Worm (Caenorhabditis elegans): ENCODE data around the gene bigr-1.
A peak's percentile ranks its signal among the peaks of the same experiment; 100 is the strongest.

bigr-1 gene

DNA sequence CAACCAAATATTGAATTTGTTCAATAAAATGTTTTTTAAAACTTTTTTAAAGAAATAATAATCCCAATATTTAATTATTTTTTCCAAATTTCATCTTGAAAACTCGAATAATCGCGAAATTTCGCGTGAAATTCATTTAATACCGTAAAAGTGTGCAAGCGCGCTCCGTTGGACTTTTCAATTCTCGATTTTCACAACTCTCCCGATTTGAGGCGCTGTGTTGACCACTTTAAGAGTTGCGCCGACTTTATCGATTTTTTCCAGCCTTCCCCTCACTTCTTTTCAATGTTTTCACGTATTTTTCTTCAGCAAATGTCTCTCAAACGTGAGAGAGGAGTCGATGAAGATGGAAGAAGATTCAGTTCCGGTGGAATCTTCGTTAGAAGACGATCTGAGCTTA, 11.0 kb upstream of the bigr-1 start:
- TF ChIP-seq mcd-1 (GFP tag; IDR thresholded peaks at IDR 0.05): peak; percentile 65

DNA sequence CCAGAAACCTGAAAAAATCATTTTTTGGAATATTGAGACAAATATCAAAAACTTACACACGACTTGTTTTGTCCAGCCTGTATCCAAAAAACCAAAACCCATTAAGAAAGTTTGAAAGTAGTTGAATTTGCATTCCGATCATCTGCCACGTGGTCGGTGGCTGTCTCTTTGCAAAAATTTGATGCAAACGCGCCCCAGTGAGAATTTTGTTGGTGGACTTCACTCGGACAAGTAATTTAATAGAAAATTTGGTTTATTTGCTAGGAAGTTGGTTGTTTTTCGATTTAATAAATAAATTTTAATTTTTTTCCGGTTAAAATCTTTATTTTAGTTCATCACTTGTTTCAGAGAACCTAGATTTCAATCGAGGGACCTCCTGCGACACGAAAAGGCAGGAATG, 6.1 kb upstream of the bigr-1 start:
- TF ChIP-seq let-607 (tag; optimal IDR thresholded peaks at IDR 0.05) (peak in 1 of 2 experiments; percentile 74), mcd-1 (GFP tag; IDR thresholded peaks at IDR 0.05) (peak; percentile 59), xnd-1 (tag; optimal IDR thresholded peaks at IDR 0.05) (no peak), ceh-91 (GFP tag; IDR thresholded peaks at IDR 0.05) (no peak), nfya-2 (GFP tag; IDR thresholded peaks at IDR 0.05) (no peak)

DNA sequence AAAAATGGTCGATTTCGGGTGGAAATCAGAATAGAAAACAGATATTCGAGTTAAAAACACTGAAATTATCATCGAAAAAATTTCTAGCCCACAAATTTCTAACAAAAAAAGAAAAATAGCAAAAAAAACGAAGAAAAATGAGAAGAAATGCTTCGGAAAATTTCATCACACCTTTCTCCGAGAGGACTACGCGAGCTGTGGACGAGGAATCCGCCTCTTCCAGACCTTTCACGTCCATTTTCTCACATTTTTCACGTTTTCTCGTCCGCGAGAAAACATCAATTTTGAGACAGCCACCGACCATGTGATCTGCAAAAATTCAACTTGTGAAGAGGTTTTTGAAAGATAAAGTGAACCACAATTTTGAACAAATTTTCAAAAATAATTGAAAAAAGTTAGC, 5.0 kb upstream of the bigr-1 start:
- TF ChIP-seq rec-8 (tag; optimal IDR thresholded peaks at IDR 0.05) (no peak), cebp-1 (GFP tag; IDR thresholded peaks at IDR 0.05) (peak; percentile 53; the same call in 1 of the 2 replicates), cebp-1 (tag; optimal IDR thresholded peaks at IDR 0.05) (peak; percentile 69), B0019.2 (GFP tag; conservative IDR thresholded peaks at IDR 0.05) (no peak), rpc-1 (optimal IDR thresholded peaks at IDR 0.05) (no peak), rpc-1 (tag; optimal IDR thresholded peaks at IDR 0.05) (no peak), mcd-1 (GFP tag; IDR thresholded peaks at IDR 0.05) (peak; percentile 36; the same call in 1 of the 2 replicates), K11D2.4 (GFP tag; IDR thresholded peaks at IDR 0.05) (0 out of 2 replicates have a peak, but pooled peaks have one; percentile 18), ekl-4 (GFP tag; IDR thresholded peaks at IDR 0.05) (no peak), ccch-3 (GFP tag; optimal IDR thresholded peaks at IDR 0.05) (no peak), D2030.7 (GFP tag; IDR thresholded peaks at IDR 0.05) (no peak), madf-10 (tag; optimal IDR thresholded peaks at IDR 0.05) (no peak), xnd-1 (tag; optimal IDR thresholded peaks at IDR 0.05) (no peak), unc-62 (GFP tag; optimal IDR thresholded peaks at IDR 0.05) (no peak), B0261.1 (tag; optimal IDR thresholded peaks at IDR 0.05) (no peak), nhr-27 (tag; optimal IDR thresholded peaks at IDR 0.05) (no peak), F23B12.7 (tag; optimal IDR thresholded peaks at IDR 0.05; ENCODE audit: insufficient read depth) (no peak), F22D6.2 (tag; optimal IDR thresholded peaks at IDR 0.05) (no peak), tbp1 (GFP tag; optimal IDR thresholded peaks at IDR 0.05) (no peak), F33H1.4 (GFP tag; IDR thresholded peaks at IDR 0.05) (no peak), F37B4.10 (GFP tag; IDR thresholded peaks at IDR 0.05) (no peak), F49E8.2 (tag; optimal IDR thresholded peaks at IDR 0.05; ENCODE audit: insufficient read depth) (no peak), nhr-80 (tag; optimal IDR thresholded peaks at IDR 0.05) (no peak)

DNA sequence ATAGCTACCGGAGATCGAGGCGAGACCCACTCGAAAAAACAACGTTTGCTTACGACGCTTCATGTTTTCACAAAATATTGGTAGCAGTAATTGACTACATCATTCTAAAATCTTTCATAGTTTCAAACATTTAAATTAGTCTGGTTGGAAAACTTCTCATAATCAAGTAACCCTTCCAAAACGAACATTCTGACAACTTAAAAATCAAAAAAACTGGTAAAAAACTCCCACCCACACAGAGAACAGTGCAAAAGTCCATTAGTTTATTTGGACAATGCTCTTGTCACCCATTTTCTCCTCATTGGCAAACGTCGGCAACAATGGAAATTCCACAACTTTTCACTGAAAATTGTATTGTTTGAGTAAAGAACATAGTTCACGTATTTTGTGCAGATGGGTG, 4.1 kb upstream of the bigr-1 start, which contains the start of gene F37H8.6:
TSS of gene F37H8.6 (minus strand) at position 101 of the 400 bp plus-strand sequence.
- TF ChIP-seq ceh-91 (GFP tag; IDR thresholded peaks at IDR 0.05) (no peak), ztf-25 (GFP tag; IDR thresholded peaks at IDR 0.05) (no peak), ztf-18 (tag; optimal IDR thresholded peaks at IDR 0.05) (no peak)

DNA sequence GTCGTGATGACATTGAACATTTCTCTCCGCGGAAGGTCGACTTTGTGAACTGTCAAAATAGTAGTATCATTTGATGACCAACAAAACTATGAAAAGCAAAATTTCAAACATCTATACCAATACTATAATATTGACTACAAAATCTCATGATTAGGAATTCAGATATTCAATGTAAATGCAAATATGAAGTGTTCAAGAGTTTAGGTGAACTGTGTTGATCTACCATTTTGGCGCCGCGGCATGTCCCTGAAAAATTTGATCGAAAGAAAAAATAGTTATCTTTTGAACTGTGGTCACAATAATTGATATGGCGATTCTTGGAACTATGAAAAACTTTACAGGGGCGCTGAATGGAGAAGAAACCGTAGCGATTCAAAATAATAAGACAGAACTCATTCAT, 2.7 kb upstream of the bigr-1 start:
- no peak for TF ChIP-seq cebp-2 (GFP tag; IDR thresholded peaks at IDR 0.05)
- no peak for TF ChIP-seq zfh-2 (GFP tag; conservative IDR thresholded peaks at IDR 0.05)
- TF ChIP-seq tbp1 (GFP tag; optimal IDR thresholded peaks at IDR 0.05): no peak
- no peak for TF ChIP-seq nhr-27 (tag; optimal IDR thresholded peaks at IDR 0.05)

DNA sequence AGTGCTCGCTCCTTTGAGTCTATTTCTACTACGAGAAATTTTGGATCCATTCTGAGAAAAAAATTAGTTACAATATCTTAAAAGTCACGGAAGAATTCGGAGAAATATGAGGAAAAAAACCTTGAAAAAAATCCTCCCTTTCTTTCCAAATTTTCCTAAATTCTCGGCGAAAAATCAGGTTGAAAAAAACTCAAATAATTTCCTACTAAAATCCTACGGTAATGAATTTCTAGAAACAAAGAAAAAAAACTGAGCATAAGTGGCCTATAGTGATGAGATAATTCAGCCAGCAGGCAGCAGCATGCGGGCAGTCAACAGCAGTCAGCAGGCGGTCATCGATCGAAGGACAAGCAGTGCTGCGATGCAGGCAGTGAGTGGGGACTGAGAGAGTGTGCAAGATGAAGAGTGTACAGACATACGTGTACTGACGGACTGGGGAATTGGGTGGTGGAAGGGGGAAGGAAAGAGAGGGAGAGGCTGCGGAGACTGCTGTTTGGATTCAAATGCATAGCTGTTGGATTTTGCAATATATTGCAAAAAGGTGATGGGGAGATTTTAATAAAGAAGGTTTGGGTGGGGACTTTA, 3.4 kb downstream of the bigr-1 start, which contains the start of gene lir-3:
TSS of gene lir-3 (minus strand) at position 51 of the 585 bp plus-strand sequence.
- TF ChIP-seq F33H1.4 (GFP tag; IDR thresholded peaks at IDR 0.05) (no peak), zfh-2 (GFP tag; conservative IDR thresholded peaks at IDR 0.05) (peak; percentile 78), lin-40 (tag; optimal IDR thresholded peaks at IDR 0.05) (no peak), ZK185.1 (tag; optimal IDR thresholded peaks at IDR 0.05; ENCODE audit: poor library complexity, severe bottlenecking) (peak; percentile 43), B0261.1 (tag; optimal IDR thresholded peaks at IDR 0.05) (no peak), Y67H2A.10 (GFP tag; conservative IDR thresholded peaks at IDR 0.05) (no peak), xnd-1 (tag; optimal IDR thresholded peaks at IDR 0.05) (no peak), F37B4.10 (GFP tag; IDR thresholded peaks at IDR 0.05) (no peak), madf-10 (tag; optimal IDR thresholded peaks at IDR 0.05) (no peak), F55B11.4 (tag; optimal IDR thresholded peaks at IDR 0.05; ENCODE audit: borderline replicate concordance, insufficient read depth) (no peak), snpc-4 (GFP tag; optimal IDR thresholded peaks at IDR 0.05) (no peak), snpc-4 (tag; optimal IDR thresholded peaks at IDR 0.05) (peak in 1 of 4 experiments; percentile 14), ekl-4 (GFP tag; IDR thresholded peaks at IDR 0.05) (no peak), F39B2.1 (GFP tag; IDR thresholded peaks at IDR 0.05) (no peak), nfyb-1 (GFP tag; IDR thresholded peaks at IDR 0.05) (0 out of 2 replicates have a peak, but pooled peaks have one; percentile 11), pha-4 (tag; optimal IDR thresholded peaks at IDR 0.05) (no peak)

Measured in whole organism, young adult.